Worm (Caenorhabditis elegans) whole organism, L4 larva: Measurements from ENCODE around the gene ing-3.
A peak's percentile ranks its signal among the peaks of the same experiment; 100 is the strongest.

Experiments
- F10B5.3 ChIP-seq: sonication (generic microtip); optimal IDR thresholded peaks from 2 replicates; lab custom pipeline; 2016; ENCODE audit warnings: mild to moderate bottlenecking, missing genetic modification characterization, missing compliant biosample characterization
- F26F4.8 ChIP-seq: fragments of 200-800 bp; sonication (Bioruptor generic); conservative IDR thresholded peaks from 2 replicates; pipeline ENCODE4 v1.3.6; 2022; ENCODE audit warnings: missing genetic modification characterization, missing compliant biosample characterization
- F44E2.7 ChIP-seq: fragments of 200-800 bp; sonication (Bioruptor generic); IDR thresholded peaks from 2 replicates; pipeline ENCODE4 v2.1.2; 2022; ENCODE audit warnings: missing genetic modification characterization, missing compliant biosample characterization
- F49E8.2 ChIP-seq: sonication (generic microtip); optimal IDR thresholded peaks from 2 replicates; lab custom pipeline; 2016; ENCODE audit warnings: missing compliant biosample characterization, mild to moderate bottlenecking, missing genetic modification characterization, borderline replicate concordance
- R02D3.7 ChIP-seq: fragments of 150-350 bp; sonication (generic microtip); optimal IDR thresholded peaks from 3 replicates; lab custom pipeline; 2014; ENCODE audit warnings: missing biosample characterization, missing genetic modification characterization
- Y105C5A.15 ChIP-seq: fragments of 200-800 bp; sonication (Bioruptor generic); IDR thresholded peaks from 2 replicates; pipeline ENCODE4 v1.3.6; 2022; ENCODE audit warnings: missing genetic modification characterization, missing compliant biosample characterization
- Y75B8A.6 ChIP-seq: fragments of 200-800 bp; sonication (Bioruptor generic); IDR thresholded peaks from 2 replicates; pipeline ENCODE4 v1.3.6; 2022; ENCODE audit warnings: missing genetic modification reagents, missing genetic modification characterization, missing compliant biosample characterization
- ZK337.2 ChIP-seq: fragments of 200-800 bp; sonication (Bioruptor generic); IDR thresholded peaks from 2 replicates; pipeline ENCODE4 v1.3.6; 2022; ENCODE audit warnings: missing genetic modification reagents, missing genetic modification characterization, missing compliant biosample characterization
- ZK546.5 ChIP-seq, 2 experiments: sonication (generic microtip); optimal IDR thresholded peaks; 2 replicates each; lab custom pipeline; 2017; ENCODE audit warnings: missing biosample characterization in 2 of 2, missing genetic modification characterization in 2 of 2
- arid-1 ChIP-seq: fragments of 200-800 bp; sonication (Bioruptor generic); conservative IDR thresholded peaks from 2 replicates; pipeline ENCODE4 v1.3.6; 2022; ENCODE audit warnings: missing genetic modification reagents, missing genetic modification characterization, missing compliant biosample characterization
- ceh-20 ChIP-seq: fragments of 200-800 bp; sonication (Bioruptor generic); IDR thresholded peaks from 2 replicates; pipeline ENCODE4 v1.3.6; 2022; ENCODE audit warnings: missing genetic modification reagents, missing genetic modification characterization, missing compliant biosample characterization
- ceh-62 ChIP-seq: sonication (generic microtip); optimal IDR thresholded peaks from 2 replicates; lab custom pipeline; 2017; ENCODE audit warnings: missing biosample characterization, missing genetic modification characterization
- ceh-82 ChIP-seq: sonication (generic microtip); optimal IDR thresholded peaks from 2 replicates; lab custom pipeline; 2017; ENCODE audit warnings: missing biosample characterization, missing genetic modification characterization
- cey-2 ChIP-seq: sonication (generic microtip); optimal IDR thresholded peaks from 3 replicates; lab custom pipeline; 2017; ENCODE audit warnings: missing genetic modification characterization, mild to moderate bottlenecking, missing compliant biosample characterization, antibody characterized with exemption, borderline replicate concordance; ENCODE audit not compliant: insufficient read depth
- daf-12 ChIP-seq: fragments of 150-350 bp; optimal IDR thresholded peaks from 2 replicates; lab custom pipeline; 2014; ENCODE audit warnings: missing biosample characterization, missing genetic modification reagents, missing genetic modification characterization
- daf-8 ChIP-seq: fragments of 200-800 bp; sonication (Bioruptor generic); IDR thresholded peaks from 2 replicates; pipeline ENCODE4 v1.3.6; 2022; ENCODE audit warnings: missing genetic modification characterization, missing compliant biosample characterization
- dmd-6 ChIP-seq: fragments of 200-800 bp; sonication (Bioruptor generic); IDR thresholded peaks from 2 replicates; pipeline ENCODE4 v1.3.6; 2022; ENCODE audit warnings: missing genetic modification reagents, missing genetic modification characterization, missing compliant biosample characterization
- dmd-9 ChIP-seq: fragments of 200-800 bp; sonication (Bioruptor generic); IDR thresholded peaks from 2 replicates; pipeline ENCODE4 v1.3.6; 2022; ENCODE audit warnings: missing genetic modification reagents, missing genetic modification characterization, missing compliant biosample characterization
- dpl-1 ChIP-seq: fragments of 150-350 bp; optimal IDR thresholded peaks from 2 replicates; lab custom pipeline; 2014; ENCODE audit warnings: missing biosample characterization, missing genetic modification reagents, missing genetic modification characterization
- duxl-1 ChIP-seq: sonication (generic microtip); optimal IDR thresholded peaks from 2 replicates; lab custom pipeline; 2016; ENCODE audit warnings: mild to moderate bottlenecking, missing genetic modification characterization, moderate library complexity, missing compliant biosample characterization; ENCODE audit not compliant: poor library complexity
- dve-1 ChIP-seq: sonication (generic microtip); optimal IDR thresholded peaks from 2 replicates; lab custom pipeline; 2017; ENCODE audit warnings: antibody characterized with exemption, mild to moderate bottlenecking, missing genetic modification characterization, missing compliant biosample characterization; ENCODE audit not compliant: insufficient read depth
- egl-27 ChIP-seq: sonication (generic microtip); optimal IDR thresholded peaks from 3 replicates; lab custom pipeline; 2017; ENCODE audit warnings: missing biosample characterization, missing genetic modification reagents, missing genetic modification characterization
- hlh-11 ChIP-seq: fragments of 200-800 bp; sonication (Bioruptor generic); optimal IDR thresholded peaks from 2 replicates; lab custom pipeline; 2018; ENCODE audit warnings: mild to moderate bottlenecking, missing genetic modification characterization, missing compliant biosample characterization
- hlh-30 ChIP-seq: sonication (generic microtip); optimal IDR thresholded peaks from 2 replicates; lab custom pipeline; 2017; ENCODE audit warnings: antibody characterized with exemption, mild to moderate bottlenecking, missing genetic modification characterization, missing compliant biosample characterization; ENCODE audit not compliant: insufficient read depth
- hmg-1.1 ChIP-seq: fragments of 200-800 bp; sonication (Bioruptor generic); IDR thresholded peaks from 2 replicates; pipeline ENCODE4 v1.3.6; 2022; ENCODE audit warnings: missing genetic modification reagents, missing genetic modification characterization, missing compliant biosample characterization
- lin-1 ChIP-seq: fragments of 200-800 bp; sonication (Bioruptor generic); IDR thresholded peaks from 2 replicates; pipeline ENCODE4 v1.3.6; 2022; ENCODE audit warnings: missing genetic modification reagents, missing genetic modification characterization, missing compliant biosample characterization
- lin-13 ChIP-seq: fragments of 150-350 bp; optimal IDR thresholded peaks from 2 replicates; lab custom pipeline; 2014; ENCODE audit warnings: missing biosample characterization, missing genetic modification reagents, missing genetic modification characterization
- lin-29 ChIP-seq: fragments of 200-800 bp; sonication (Bioruptor generic); IDR thresholded peaks from 2 replicates; pipeline ENCODE4 v1.3.6; 2022; ENCODE audit warnings: missing genetic modification reagents, missing genetic modification characterization, missing compliant biosample characterization
- madf-5 ChIP-seq, 2 experiments: fragments of 200-800 bp; sonication (Bioruptor generic); IDR thresholded peaks; 2 replicates each; pipeline ENCODE4 v1.3.6; 2022; ENCODE audit warnings: missing compliant biosample characterization in 2 of 2, missing genetic modification characterization in 2 of 2
- mep-1 ChIP-seq: fragments of 150-350 bp; sonication (generic microtip); optimal IDR thresholded peaks from 3 replicates; lab custom pipeline; 2014; ENCODE audit warnings: missing biosample characterization, missing genetic modification characterization
- mxl-2 ChIP-seq: fragments of 200-800 bp; sonication (Bioruptor generic); conservative IDR thresholded peaks from 2 replicates; pipeline ENCODE4 v1.3.6; 2022; ENCODE audit warnings: missing genetic modification reagents, missing genetic modification characterization, missing compliant biosample characterization
- nhr-10 ChIP-seq: fragments of 150-350 bp; optimal IDR thresholded peaks from 2 replicates; lab custom pipeline; 2014; ENCODE audit warnings: missing biosample characterization, missing genetic modification characterization
- nhr-102 ChIP-seq: sonication (generic microtip); optimal IDR thresholded peaks from 2 replicates; lab custom pipeline; 2016; ENCODE audit warnings: mild to moderate bottlenecking, missing genetic modification characterization, moderate library complexity, missing compliant biosample characterization
- nhr-11 ChIP-seq: fragments of 150-350 bp; optimal IDR thresholded peaks from 2 replicates; lab custom pipeline; 2014; ENCODE audit warnings: missing biosample characterization, missing genetic modification characterization
- nhr-111 ChIP-seq: fragments of 200-800 bp; sonication (Bioruptor generic); optimal IDR thresholded peaks from 2 replicates; lab custom pipeline; 2018; ENCODE audit warnings: mild to moderate bottlenecking, missing genetic modification characterization, missing compliant biosample characterization
- nhr-41 ChIP-seq: fragments of 200-800 bp; sonication (Bioruptor generic); IDR thresholded peaks from 2 replicates; pipeline ENCODE4 v1.3.6; 2022; ENCODE audit warnings: missing genetic modification reagents, missing genetic modification characterization, missing compliant biosample characterization
- nhr-42 ChIP-seq: fragments of 200-800 bp; sonication (Bioruptor generic); IDR thresholded peaks from 2 replicates; pipeline ENCODE4 v1.3.6; 2022; ENCODE audit warnings: missing genetic modification characterization, missing compliant biosample characterization
- nhr-76 ChIP-seq: fragments of 150-350 bp; optimal IDR thresholded peaks from 2 replicates; lab custom pipeline; 2014; ENCODE audit warnings: missing biosample characterization, missing genetic modification characterization
- pha-4 ChIP-seq, 2 experiments: fragments of 150-350 bp in 1 of 2; fragments of 200-800 bp in 1 of 2; sonication (Bioruptor generic) in 1 of 2; IDR thresholded peaks in 1 of 2; optimal IDR thresholded peaks in 1 of 2; 2 replicates each; pipeline versions ENCODE4 v1.3.6 to Lab custom; 2014 to 2022; ENCODE audit warnings: missing genetic modification characterization in 2 of 2, missing genetic modification reagents in 2 of 2, missing biosample characterization in 1 of 2, missing compliant biosample characterization in 1 of 2
- sdz-12 ChIP-seq: fragments of 200-800 bp; sonication (Bioruptor generic); optimal IDR thresholded peaks from 2 replicates; lab custom pipeline; 2018; ENCODE audit warnings: mild to moderate bottlenecking, missing genetic modification characterization, missing compliant biosample characterization
- set-16 ChIP-seq: fragments of 200-800 bp; sonication (Bioruptor generic); IDR thresholded peaks from 2 replicates; pipeline ENCODE4 v1.3.6; 2022; ENCODE audit warnings: missing genetic modification reagents, missing genetic modification characterization, missing compliant biosample characterization
- skn-1 ChIP-seq: fragments of 150-350 bp; optimal IDR thresholded peaks from 2 replicates; lab custom pipeline; 2014; ENCODE audit warnings: missing biosample characterization, missing genetic modification characterization
- snpc-1.2 ChIP-seq: fragments of 200-800 bp; sonication (Bioruptor generic); IDR thresholded peaks from 2 replicates; pipeline ENCODE4 v1.3.6; 2022; ENCODE audit warnings: missing genetic modification reagents, missing genetic modification characterization, missing compliant biosample characterization
- snpc-4 ChIP-seq: fragments of 150-350 bp; optimal IDR thresholded peaks from 2 replicates; lab custom pipeline; 2014; ENCODE audit warnings: missing biosample characterization, missing genetic modification characterization
- tag-97 ChIP-seq: fragments of 200-800 bp; sonication (Bioruptor generic); IDR thresholded peaks from 2 replicates; pipeline ENCODE4 v1.3.6; 2022; ENCODE audit warnings: missing genetic modification characterization, missing compliant biosample characterization
- tra-1 ChIP-seq: fragments of 200-800 bp; sonication (Bioruptor generic); IDR thresholded peaks from 2 replicates; pipeline ENCODE4 v1.3.6; 2022; ENCODE audit warnings: missing genetic modification reagents, missing genetic modification characterization, missing compliant biosample characterization
- unc-130 ChIP-seq: sonication (generic microtip); optimal IDR thresholded peaks from 2 replicates; lab custom pipeline; 2016; ENCODE audit warnings: missing genetic modification reagents, missing genetic modification characterization, missing compliant biosample characterization
- zag-1 ChIP-seq: fragments of 150-350 bp; optimal IDR thresholded peaks from 2 replicates; lab custom pipeline; 2014; ENCODE audit warnings: missing biosample characterization, missing genetic modification characterization
- zip-11 ChIP-seq: fragments of 200-800 bp; sonication (Bioruptor generic); IDR thresholded peaks from 2 replicates; pipeline ENCODE4 v1.3.6; 2022; ENCODE audit warnings: missing genetic modification characterization, missing compliant biosample characterization

The ing-3 gene

ce11 chrII:13872191-13872889 is 3.5 kb upstream of the ing-3 start, which contains the start of the genes cup-14 and ndub-8:
Gene cup-14 (minus strand): TSS chrII:13872241.
Gene ndub-8 (plus strand): TSS chrII:13872869.
- TF ChIP-seq hmg-1.1 (GFP tag; lab: Robert Waterston, UW) = peak; percentile 81
- no peak for TF ChIP-seq tra-1 (GFP tag; lab: Robert Waterston, UW)
- no peak for TF ChIP-seq nhr-10 (tag; lab: Kevin White, UChicago)
- TF ChIP-seq F26F4.8 = no peak
- TF ChIP-seq hlh-30 = peak; percentile 98
- no peak for TF ChIP-seq snpc-4 (tag; lab: Kevin White, UChicago)
- no peak for TF ChIP-seq zip-11 (GFP tag; lab: Robert Waterston, UW)
- TF ChIP-seq set-16 = no peak
- peak; percentile 54; the same call in 1 of the 2 replicates for TF ChIP-seq snpc-1.2 (GFP tag; lab: Robert Waterston, UW)
- TF ChIP-seq nhr-102 (tag; lab: Kevin White, UChicago) = peak; percentile 71
- peak; percentile 82 for TF ChIP-seq unc-130
- no peak for TF ChIP-seq daf-12 (tag; lab: Kevin White, UChicago)
- TF ChIP-seq sdz-12 (GFP tag; lab: Kevin White, UChicago) = no peak
- TF ChIP-seq pha-4 (GFP tag; IDR thresholded peaks at IDR 0.05; lab: Robert Waterston, UW) = peak; percentile 71
- TF ChIP-seq pha-4 (tag; optimal IDR thresholded peaks at IDR 0.05; lab: Kevin White, UChicago) = peak; percentile 24
- TF ChIP-seq ZK546.5 (tag; optimal IDR thresholded peaks at IDR 0.05; lab: Kevin White, UChicago) = no peak
- TF ChIP-seq dpl-1 (GFP tag; lab: Kevin White, UChicago) = peak; percentile 86
- peak; percentile 84; the same call in 1 of the 2 replicates for TF ChIP-seq nhr-42 (GFP tag; lab: Robert Waterston, UW)
- no peak for TF ChIP-seq ceh-82 (tag; lab: Kevin White, UChicago)
- TF ChIP-seq arid-1 (GFP tag; lab: Robert Waterston, UW) = 0 out of 2 replicates have a peak, but pooled peaks have one; percentile 41
- no peak for TF ChIP-seq nhr-111 (GFP tag; lab: Kevin White, UChicago)
- peak; percentile 51 for TF ChIP-seq duxl-1 (tag; lab: Kevin White, UChicago)
- no peak for TF ChIP-seq tag-97 (GFP tag; lab: Robert Waterston, UW)
- no peak for TF ChIP-seq daf-8 (GFP tag; lab: Robert Waterston, UW)
- TF ChIP-seq madf-5 (GFP tag; IDR thresholded peaks at IDR 0.05; lab: Robert Waterston, UW) = no peak
- no peak for TF ChIP-seq Y105C5A.15 (GFP tag; lab: Robert Waterston, UW)
- no peak for TF ChIP-seq cey-2 (tag; lab: Kevin White, UChicago)
- TF ChIP-seq zag-1 (tag; lab: Kevin White, UChicago) = no peak
- TF ChIP-seq Y75B8A.6 = no peak
- peak; percentile 88 for TF ChIP-seq dve-1 (tag; lab: Kevin White, UChicago)
- peak; percentile 87 for TF ChIP-seq mep-1 (tag; lab: Kevin White, UChicago)
- no peak for TF ChIP-seq nhr-76 (tag; lab: Kevin White, UChicago)
- no peak for TF ChIP-seq nhr-41 (GFP tag; lab: Robert Waterston, UW)
- no peak for TF ChIP-seq egl-27 (tag; lab: Kevin White, UChicago)
- TF ChIP-seq nhr-11 (tag; lab: Kevin White, UChicago) = peak; percentile 42
- no peak for TF ChIP-seq R02D3.7 (tag; lab: Kevin White, UChicago)
- TF ChIP-seq hlh-11 = peak; percentile 75
- TF ChIP-seq lin-1 = no peak
- TF ChIP-seq F10B5.3 (tag; lab: Kevin White, UChicago) = peak; percentile 62
- TF ChIP-seq ceh-20 (GFP tag; lab: Robert Waterston, UW) = 0 out of 2 replicates have a peak, but pooled peaks have one; percentile 62
- TF ChIP-seq lin-29 = 0 out of 2 replicates have a peak, but pooled peaks have one; percentile 46
- TF ChIP-seq ceh-62 (tag; lab: Kevin White, UChicago) = no peak
- no peak for TF ChIP-seq ZK337.2 (GFP tag; lab: Robert Waterston, UW)
- TF ChIP-seq mxl-2 (GFP tag; lab: Robert Waterston, UW) = no peak
- TF ChIP-seq lin-13 (GFP tag; lab: Kevin White, UChicago) = peak; percentile 81
- TF ChIP-seq skn-1 (tag; lab: Kevin White, UChicago) = no peak
- TF ChIP-seq F49E8.2 = peak; percentile 77
- no peak for TF ChIP-seq F44E2.7 (GFP tag; lab: Robert Waterston, UW)
- peak; percentile 25; the same call in 1 of the 2 replicates for TF ChIP-seq dmd-6 (GFP tag; lab: Robert Waterston, UW)
- TF ChIP-seq dmd-9 = no peak
